Fruit fly (Drosophila melanogaster): ENCODE results near the gene Cyp4ac3.

Gene Cyp4ac3

DNA sequence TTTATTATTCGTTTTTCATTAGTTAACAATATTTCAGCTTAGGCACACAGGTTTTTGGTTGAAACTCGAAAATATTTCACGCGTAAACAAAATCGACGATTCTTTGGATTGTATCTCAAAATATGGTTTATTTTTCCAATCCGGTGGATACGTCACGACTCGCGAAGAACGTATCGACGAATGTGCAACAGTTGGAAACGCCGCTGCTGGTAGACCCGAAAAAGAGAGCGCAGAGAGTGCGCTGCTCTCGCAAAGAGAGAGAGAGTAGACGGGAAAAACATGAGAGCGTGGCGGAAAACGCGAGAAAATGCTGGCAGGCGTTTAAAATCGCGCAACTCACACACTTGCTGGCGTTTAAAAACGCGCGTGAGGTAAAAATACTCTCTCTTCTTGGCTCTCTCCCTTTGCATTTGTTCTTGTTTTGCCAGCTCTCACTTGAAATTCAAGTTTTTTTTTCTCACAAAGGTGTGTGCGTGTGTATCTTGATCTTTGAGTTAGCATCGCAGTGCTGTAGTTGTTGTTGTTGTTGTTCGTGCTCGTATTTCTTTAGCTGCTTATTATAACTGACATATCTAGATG is 31.0 kb upstream of the Cyp4ac3 start:
- peak; percentile 92 for TF ChIP-seq tj (GFP tag; optimal IDR thresholded peaks at IDR 0.05)
- peak; percentile 31 for TF ChIP-seq Mnt (GFP tag; optimal IDR thresholded peaks at IDR 0.05)
- TF ChIP-seq kay (GFP tag; ENCODE audit: borderline replicate concordance), result no peak
- TF ChIP-seq CG11617 (GFP tag; optimal IDR thresholded peaks at IDR 0.05), result no peak
- TF ChIP-seq Clk (GFP tag; optimal IDR thresholded peaks at IDR 0.05), result no peak
- TF ChIP-seq pad (GFP tag; optimal IDR thresholded peaks at IDR 0.05), result no peak
- peak; percentile 20 for TF ChIP-seq CG7101 (tag; optimal IDR thresholded peaks at IDR 0.05)
- no peak for TF ChIP-seq CG7045 (GFP tag; optimal IDR thresholded peaks at IDR 0.05)
- no peak for TF ChIP-seq toe (GFP tag; optimal IDR thresholded peaks at IDR 0.05)
- no peak for TF ChIP-seq CG14711 (tag; optimal IDR thresholded peaks at IDR 0.05)
- no peak for TF ChIP-seq cic (GFP tag; optimal IDR thresholded peaks at IDR 0.05)
- no peak for TF ChIP-seq Hr96 (GFP tag; optimal IDR thresholded peaks at IDR 0.05)
- peak; percentile 8 for TF ChIP-seq CG33017 (tag; optimal IDR thresholded peaks at IDR 0.05)
- no peak for TF ChIP-seq ovo (GFP tag; optimal IDR thresholded peaks at IDR 0.05)
- no peak for TF ChIP-seq cnc (optimal IDR thresholded peaks at IDR 0.05)
- TF ChIP-seq CG5204 (GFP tag; optimal IDR thresholded peaks at IDR 0.05), result no peak
- no peak for TF ChIP-seq CG1620 (GFP tag; optimal IDR thresholded peaks at IDR 0.05)
- no peak for TF ChIP-seq bab1 (GFP tag; optimal IDR thresholded peaks at IDR 0.05)
- TF ChIP-seq Crg-1 (GFP tag; optimal IDR thresholded peaks at IDR 0.05), result no peak
- TF ChIP-seq CG12768 (GFP tag; optimal IDR thresholded peaks at IDR 0.05), result no peak

DNA sequence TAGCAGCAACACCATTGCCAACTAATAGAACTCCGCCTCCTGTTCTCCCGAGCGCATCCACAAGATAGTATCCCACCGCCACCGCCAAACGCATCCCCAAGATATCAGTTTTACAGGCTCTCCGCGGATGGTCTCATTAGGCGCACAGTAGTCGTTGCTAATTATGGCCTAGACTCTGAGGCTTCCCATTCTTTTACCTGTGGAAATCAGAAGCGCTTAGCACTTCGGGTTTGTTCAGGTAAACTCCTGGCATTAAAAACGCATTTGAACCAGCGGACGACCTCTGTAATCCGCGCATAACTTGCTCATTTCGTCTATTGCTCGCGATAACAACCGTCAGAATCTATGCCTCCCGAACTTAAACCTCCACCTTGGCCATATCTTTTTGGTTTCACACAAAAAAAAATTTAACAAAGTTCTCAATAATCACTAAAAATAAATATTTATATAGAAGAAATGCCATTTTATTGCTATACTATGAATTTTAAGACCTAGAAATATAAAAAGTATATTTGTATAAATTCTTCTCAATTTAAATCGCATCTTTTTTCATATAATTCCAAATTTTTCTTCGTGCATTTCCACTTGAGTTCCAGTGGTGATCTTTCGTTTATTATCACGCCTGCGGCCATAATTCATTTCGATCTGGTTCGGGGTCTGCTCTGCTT is 30.3 kb upstream of the Cyp4ac3 start:
- TF ChIP-seq kay (GFP tag; ENCODE audit: borderline replicate concordance) (peak; percentile 51), Hr96 (GFP tag; optimal IDR thresholded peaks at IDR 0.05) (no peak), CG7045 (GFP tag; optimal IDR thresholded peaks at IDR 0.05) (no peak), ovo (GFP tag; optimal IDR thresholded peaks at IDR 0.05) (no peak), cic (GFP tag; optimal IDR thresholded peaks at IDR 0.05) (no peak), CG14711 (tag; optimal IDR thresholded peaks at IDR 0.05) (no peak), CG1620 (GFP tag; optimal IDR thresholded peaks at IDR 0.05) (no peak)

DNA sequence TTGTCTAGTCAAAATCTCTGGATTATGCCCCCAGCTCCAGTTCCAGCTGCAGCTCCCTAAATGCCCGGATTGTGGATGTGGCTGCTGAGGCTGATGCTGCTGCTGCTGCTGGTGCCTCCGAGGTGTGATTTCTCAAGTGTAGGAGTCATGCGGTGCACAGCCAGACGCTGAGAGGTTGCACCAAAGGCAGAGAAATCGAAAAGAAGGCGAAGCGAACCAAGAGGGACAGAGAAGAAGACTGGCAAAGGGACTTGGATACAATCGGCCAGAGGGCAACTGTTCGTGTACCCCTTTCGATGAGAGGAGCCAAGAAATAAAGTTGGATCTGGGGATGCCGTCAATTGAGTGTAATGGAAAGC is 29.8 kb upstream of the Cyp4ac3 start:
- no peak for TF ChIP-seq CG5204 (GFP tag; optimal IDR thresholded peaks at IDR 0.05)
- TF ChIP-seq CG11617 (GFP tag; optimal IDR thresholded peaks at IDR 0.05), result no peak
- no peak for TF ChIP-seq cnc (optimal IDR thresholded peaks at IDR 0.05)
- no peak for TF ChIP-seq CG33017 (tag; optimal IDR thresholded peaks at IDR 0.05)
- no peak for TF ChIP-seq ovo (GFP tag; optimal IDR thresholded peaks at IDR 0.05)
- TF ChIP-seq pad (GFP tag; optimal IDR thresholded peaks at IDR 0.05), result no peak
- no peak for TF ChIP-seq kay (GFP tag; ENCODE audit: borderline replicate concordance)
- no peak for TF ChIP-seq Mnt (GFP tag; optimal IDR thresholded peaks at IDR 0.05)
- no peak for TF ChIP-seq CG14711 (tag; optimal IDR thresholded peaks at IDR 0.05)
- TF ChIP-seq bab1 (GFP tag; optimal IDR thresholded peaks at IDR 0.05), result no peak
- no peak for TF ChIP-seq CG7045 (GFP tag; optimal IDR thresholded peaks at IDR 0.05)

DNA sequence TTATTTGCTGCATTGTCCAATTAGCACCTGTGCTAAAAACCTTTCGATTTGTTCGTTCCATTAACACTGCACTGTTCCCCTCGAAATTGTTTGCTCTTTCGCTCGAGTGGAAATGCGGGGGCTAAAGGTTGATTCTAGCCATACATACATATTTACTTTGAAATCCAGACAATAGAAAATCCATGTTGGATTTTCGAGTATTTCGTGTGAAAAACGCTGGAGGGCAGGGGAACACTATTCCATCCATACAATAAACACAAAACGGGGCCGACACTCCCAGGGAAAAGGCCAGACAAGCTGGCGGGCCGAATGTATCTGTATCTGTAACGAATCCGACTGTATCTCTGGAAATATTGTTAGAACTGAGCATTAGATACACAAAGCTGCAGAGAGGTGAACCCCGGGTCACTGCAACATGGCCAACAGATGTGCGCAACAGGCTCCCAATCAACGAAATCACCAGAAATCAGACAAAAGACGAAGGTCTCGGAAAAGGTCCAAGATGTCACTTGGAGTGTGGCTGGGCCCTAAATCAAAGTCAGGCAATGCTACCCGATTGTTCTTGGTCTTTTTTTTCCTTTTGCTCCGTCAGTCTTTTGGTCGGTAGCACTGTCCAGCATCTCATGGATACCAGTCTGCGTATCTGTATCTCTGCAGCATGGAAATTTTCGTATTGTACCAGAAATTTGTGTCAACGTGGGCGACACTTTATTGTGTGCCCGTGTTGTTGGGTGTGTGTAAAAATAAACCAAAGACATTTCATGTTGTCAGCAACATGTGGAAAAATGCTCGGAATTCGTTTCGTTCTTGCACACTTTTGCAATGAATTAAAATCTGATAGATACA is 28.6 kb upstream of the Cyp4ac3 start:
- TF ChIP-seq Crg-1 (GFP tag; optimal IDR thresholded peaks at IDR 0.05), result no peak
- no peak for TF ChIP-seq CG1620 (GFP tag; optimal IDR thresholded peaks at IDR 0.05)
- no peak for TF ChIP-seq kay (GFP tag; ENCODE audit: borderline replicate concordance)
- TF ChIP-seq CG5204 (GFP tag; optimal IDR thresholded peaks at IDR 0.05), result no peak
- no peak for TF ChIP-seq pad (GFP tag; optimal IDR thresholded peaks at IDR 0.05)
- TF ChIP-seq CG33017 (tag; optimal IDR thresholded peaks at IDR 0.05), result no peak
- TF ChIP-seq cic (GFP tag; optimal IDR thresholded peaks at IDR 0.05), result no peak

DNA sequence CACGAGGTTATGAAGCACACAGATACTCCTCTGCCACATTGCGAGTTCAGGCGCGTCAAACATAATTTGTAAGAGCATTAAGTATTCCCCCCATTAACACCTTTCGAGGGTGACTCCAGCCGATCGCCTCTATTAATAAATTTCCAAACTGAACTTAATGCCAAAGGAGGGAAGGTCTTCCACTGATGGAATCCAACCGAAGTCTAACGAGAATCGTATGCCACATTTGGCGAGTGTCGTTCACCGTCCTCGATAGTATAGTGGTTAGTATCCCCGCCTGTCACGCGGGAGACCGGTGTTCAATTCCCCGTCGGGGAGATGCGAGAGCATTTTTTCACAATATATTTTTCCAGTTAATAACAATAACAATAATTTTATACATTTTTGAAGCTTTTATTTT is 27.8 kb upstream of the Cyp4ac3 start:
- no peak for TF ChIP-seq kay (GFP tag; ENCODE audit: borderline replicate concordance)
- peak; percentile 9 for TF ChIP-seq bab1 (GFP tag; optimal IDR thresholded peaks at IDR 0.05)

DNA sequence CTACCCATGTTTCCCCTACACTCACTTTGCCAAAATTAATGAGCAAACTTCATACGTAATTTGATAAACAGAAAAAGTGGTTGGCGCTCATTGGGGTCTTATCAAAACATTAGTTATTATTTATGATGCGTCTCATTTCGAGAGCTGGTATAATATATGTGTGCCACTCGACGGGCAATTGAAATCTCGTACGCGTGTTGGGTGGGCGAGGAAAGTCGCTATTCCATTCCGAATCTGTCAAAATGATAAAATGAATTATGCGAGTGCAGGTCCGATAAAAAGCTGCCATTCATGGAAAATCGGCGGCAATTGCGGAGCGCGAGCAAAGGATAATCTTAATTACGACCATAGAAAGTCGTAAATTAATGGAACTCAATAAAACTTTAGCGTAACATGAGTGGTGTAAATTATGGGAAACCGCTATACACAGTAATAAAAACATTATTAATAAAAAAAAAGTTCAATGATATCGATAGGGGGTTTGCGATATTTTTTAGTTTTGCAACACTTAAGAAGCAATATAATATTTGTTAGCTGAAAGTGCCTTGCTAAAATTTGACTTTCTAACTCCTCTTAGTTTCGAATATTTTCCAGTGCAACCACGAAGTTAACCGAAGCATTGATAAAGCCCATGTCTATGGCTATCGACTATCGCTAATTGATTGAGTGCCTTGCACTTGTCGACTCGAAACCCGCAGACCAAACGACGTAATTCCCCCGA is 25.9 kb upstream of the Cyp4ac3 start:
- TF ChIP-seq cnc (optimal IDR thresholded peaks at IDR 0.05) (no peak), CG5204 (GFP tag; optimal IDR thresholded peaks at IDR 0.05) (peak; percentile 55), CG7101 (tag; optimal IDR thresholded peaks at IDR 0.05) (peak; percentile 70), Hr96 (GFP tag; optimal IDR thresholded peaks at IDR 0.05) (peak; percentile 27), kay (GFP tag; ENCODE audit: borderline replicate concordance) (peak; percentile 53), CG33017 (tag; optimal IDR thresholded peaks at IDR 0.05) (peak; percentile 57), Crg-1 (GFP tag; optimal IDR thresholded peaks at IDR 0.05) (peak; percentile 13), bab1 (GFP tag; optimal IDR thresholded peaks at IDR 0.05) (no peak), cic (GFP tag; optimal IDR thresholded peaks at IDR 0.05) (peak; percentile 67), CG7045 (GFP tag; optimal IDR thresholded peaks at IDR 0.05) (peak; percentile 23), pad (GFP tag; optimal IDR thresholded peaks at IDR 0.05) (peak; percentile 10), CG11617 (GFP tag; optimal IDR thresholded peaks at IDR 0.05) (peak; percentile 69), toe (GFP tag; optimal IDR thresholded peaks at IDR 0.05) (peak; percentile 4), Clk (GFP tag; optimal IDR thresholded peaks at IDR 0.05) (peak; percentile 16), ovo (GFP tag; optimal IDR thresholded peaks at IDR 0.05) (peak; percentile 25), Mnt (GFP tag; optimal IDR thresholded peaks at IDR 0.05) (no peak), CG14711 (tag; optimal IDR thresholded peaks at IDR 0.05) (peak; percentile 52), CG12768 (GFP tag; optimal IDR thresholded peaks at IDR 0.05) (peak; percentile 30), tj (GFP tag; optimal IDR thresholded peaks at IDR 0.05) (peak; percentile 15), CG1620 (GFP tag; optimal IDR thresholded peaks at IDR 0.05) (no peak)

Data from whole organism, adult.